Fruit fly (Drosophila melanogaster) whole organism, prepupa: ENCODE measurements around the gene CG43736.
A peak's percentile ranks its signal among the peaks of the same experiment; 100 is the strongest.

Experiments
- CG10631 ChIP-seq: fragments of 200-800 bp; sonication (Bioruptor generic); optimal IDR thresholded peaks from 2 replicates; lab custom pipeline; 2016; ENCODE audit warnings: missing biosample characterization, missing genetic modification characterization
- CG10669 ChIP-seq: fragments of 200-800 bp; sonication (Bioruptor generic); optimal IDR thresholded peaks from 3 replicates; lab custom pipeline; 2018; ENCODE audit warnings: missing biosample characterization, mild to moderate bottlenecking, missing genetic modification characterization, moderate library complexity
- CG11294 ChIP-seq: fragments of 200-800 bp; sonication (Bioruptor generic); IDR thresholded peaks from 2 replicates; pipeline ENCODE4 v1.3.6; 2022; ENCODE audit warnings: missing biosample characterization, missing genetic modification characterization
- CG11762 ChIP-seq: fragments of 200-800 bp; sonication (Bioruptor generic); optimal IDR thresholded peaks from 3 replicates; lab custom pipeline; 2016; ENCODE audit warnings: missing biosample characterization, missing genetic modification characterization; ENCODE audit not compliant: insufficient read depth
- CG11902 ChIP-seq: fragments of 200-800 bp; sonication (Bioruptor generic); optimal IDR thresholded peaks from 3 replicates; lab custom pipeline; 2016; ENCODE audit warnings: missing biosample characterization, missing genetic modification characterization
- CG1621 ChIP-seq: fragments of 200-800 bp; sonication (Bioruptor generic); optimal IDR thresholded peaks from 3 replicates; lab custom pipeline; 2018; ENCODE audit warnings: missing biosample characterization, mild to moderate bottlenecking, missing genetic modification characterization
- CG16779 ChIP-seq: fragments of 200-800 bp; sonication (Bioruptor generic); optimal IDR thresholded peaks from 3 replicates; lab custom pipeline; 2017; ENCODE audit warnings: missing biosample characterization, mild to moderate bottlenecking, missing genetic modification characterization
- CG31627 ChIP-seq: fragments of 200-800 bp; sonication (Bioruptor generic); optimal IDR thresholded peaks from 3 replicates; lab custom pipeline; 2016; ENCODE audit warnings: missing biosample characterization, missing genetic modification characterization
- CG32006 ChIP-seq: fragments of 200-800 bp; sonication (Bioruptor generic); optimal IDR thresholded peaks from 3 replicates; lab custom pipeline; 2017; ENCODE audit warnings: missing biosample characterization, mild to moderate bottlenecking, missing genetic modification characterization
- CG34406 ChIP-seq: fragments of 200-800 bp; sonication (Bioruptor generic); optimal IDR thresholded peaks from 3 replicates; lab custom pipeline; 2016; ENCODE audit warnings: missing biosample characterization, missing genetic modification characterization
- CG3919 ChIP-seq: fragments of 200-800 bp; sonication (Bioruptor generic); optimal IDR thresholded peaks from 3 replicates; lab custom pipeline; 2016; ENCODE audit warnings: missing biosample characterization, missing genetic modification characterization
- CG6163 ChIP-seq: fragments of 200-800 bp; sonication (Bioruptor generic); IDR thresholded peaks from 3 replicates; pipeline ENCODE4 v1.3.6; 2022; ENCODE audit warnings: missing biosample characterization, missing genetic modification characterization
- CG6276 ChIP-seq: fragments of 200-800 bp; sonication (Bioruptor generic); optimal IDR thresholded peaks from 2 replicates; lab custom pipeline; 2017; ENCODE audit warnings: missing biosample characterization, mild to moderate bottlenecking, missing genetic modification characterization
- CG6808 ChIP-seq: fragments of 200-800 bp; sonication (Bioruptor generic); optimal IDR thresholded peaks from 3 replicates; lab custom pipeline; 2017; ENCODE audit warnings: missing biosample characterization, missing genetic modification characterization, mild to moderate bottlenecking, moderate library complexity, missing genetic modification reagents
- CG8119 ChIP-seq: fragments of 200-800 bp; sonication (Bioruptor generic); IDR thresholded peaks from 3 replicates; pipeline ENCODE4 v1.3.6; 2022; ENCODE audit warnings: missing biosample characterization, missing genetic modification characterization
- CG8319 ChIP-seq: fragments of 200-800 bp; sonication (Bioruptor generic); optimal IDR thresholded peaks from 3 replicates; lab custom pipeline; 2016; ENCODE audit warnings: missing biosample characterization, missing genetic modification characterization
- Eip75B ChIP-seq: fragments of 200-800 bp; sonication (Bioruptor generic); optimal IDR thresholded peaks from 3 replicates; lab custom pipeline; 2016; ENCODE audit warnings: missing biosample characterization, missing genetic modification characterization
- Eip78C ChIP-seq: fragments of 200-800 bp; sonication (Bioruptor generic); peaks from one replicate; lab custom pipeline; 2016; ENCODE audit warnings: missing biosample characterization, missing genetic modification characterization
- Eip93F ChIP-seq: fragments of 200-800 bp; sonication (Bioruptor generic); optimal IDR thresholded peaks from 2 replicates; lab custom pipeline; 2016; ENCODE audit warnings: missing biosample characterization, mild to moderate bottlenecking, missing genetic modification characterization
- Ets96B ChIP-seq: fragments of 200-800 bp; optimal IDR thresholded peaks from 2 replicates; lab custom pipeline; 2019; ENCODE audit warnings: missing biosample characterization, mild to moderate bottlenecking, missing genetic modification characterization, moderate library complexity
- Hr4 ChIP-seq: fragments of 200-800 bp; sonication (Bioruptor generic); optimal IDR thresholded peaks from 3 replicates; lab custom pipeline; 2016; ENCODE audit warnings: missing biosample characterization, missing genetic modification characterization
- Lpt ChIP-seq: fragments of 200-800 bp; sonication (Bioruptor generic); optimal IDR thresholded peaks from 3 replicates; lab custom pipeline; 2016; ENCODE audit warnings: missing biosample characterization, missing genetic modification characterization
- Met ChIP-seq: fragments of 200-800 bp; sonication (Bioruptor generic); optimal IDR thresholded peaks from 3 replicates; lab custom pipeline; 2016; ENCODE audit warnings: missing biosample characterization, missing genetic modification characterization
- OdsH ChIP-seq: fragments of 200-800 bp; sonication (Bioruptor generic); optimal IDR thresholded peaks from 3 replicates; lab custom pipeline; 2016; ENCODE audit warnings: missing biosample characterization, missing genetic modification characterization
- Sox14 ChIP-seq: fragments of 200-800 bp; sonication (Bioruptor generic); optimal IDR thresholded peaks from 3 replicates; lab custom pipeline; 2016; ENCODE audit warnings: missing biosample characterization, missing genetic modification characterization
- Sox15 ChIP-seq: fragments of 200-800 bp; sonication (Bioruptor generic); optimal IDR thresholded peaks from 3 replicates; lab custom pipeline; 2016; ENCODE audit warnings: missing biosample characterization, missing genetic modification characterization
- acj6 ChIP-seq: fragments of 200-800 bp; sonication (Bioruptor generic); optimal IDR thresholded peaks from 3 replicates; lab custom pipeline; 2016; ENCODE audit warnings: missing biosample characterization, missing genetic modification characterization
- cyc ChIP-seq: fragments of 200-800 bp; sonication (Bioruptor generic); optimal IDR thresholded peaks from 3 replicates; lab custom pipeline; 2016; ENCODE audit warnings: missing biosample characterization, missing genetic modification characterization
- dsx ChIP-seq: fragments of 200-800 bp; optimal IDR thresholded peaks from 3 replicates; lab custom pipeline; 2019; ENCODE audit warnings: missing biosample characterization, mild to moderate bottlenecking, missing genetic modification characterization, moderate library complexity; ENCODE audit not compliant: poor library complexity, severe bottlenecking
- eg ChIP-seq: fragments of 200-800 bp; sonication (Bioruptor generic); IDR thresholded peaks from 3 replicates; pipeline ENCODE4 v1.3.6; 2022; ENCODE audit warnings: missing biosample characterization, missing genetic modification characterization
- esn ChIP-seq: fragments of 200-800 bp; sonication (Bioruptor generic); optimal IDR thresholded peaks from 2 replicates; lab custom pipeline; 2016; ENCODE audit warnings: missing biosample characterization, mild to moderate bottlenecking, missing genetic modification characterization, moderate library complexity
- fd59A ChIP-seq: fragments of 200-800 bp; sonication (Bioruptor generic); optimal IDR thresholded peaks from 2 replicates; lab custom pipeline; 2017; ENCODE audit warnings: missing biosample characterization, mild to moderate bottlenecking, missing genetic modification characterization, missing genetic modification reagents
- fd85E ChIP-seq: fragments of 200-800 bp; sonication (Bioruptor generic); optimal IDR thresholded peaks from 3 replicates; lab custom pipeline; 2016; ENCODE audit warnings: missing biosample characterization, missing genetic modification characterization
- fkh ChIP-seq: fragments of 200-800 bp; sonication (Bioruptor generic); optimal IDR thresholded peaks from 3 replicates; lab custom pipeline; 2017; ENCODE audit warnings: missing biosample characterization, mild to moderate bottlenecking, missing genetic modification characterization, moderate library complexity
- lz ChIP-seq: fragments of 200-800 bp; sonication (Bioruptor generic); optimal IDR thresholded peaks from 3 replicates; lab custom pipeline; 2016; ENCODE audit warnings: missing biosample characterization, missing genetic modification characterization
- pdm3 ChIP-seq: fragments of 200-800 bp; sonication (Bioruptor generic); optimal IDR thresholded peaks from 3 replicates; lab custom pipeline; 2016; ENCODE audit warnings: missing biosample characterization, missing genetic modification characterization
- salr ChIP-seq, 2 experiments: fragments of 200-800 bp; sonication (Bioruptor generic); optimal IDR thresholded peaks; 3 replicates each; lab custom pipeline; 2016 to 2018; ENCODE audit warnings: missing biosample characterization in 2 of 2, missing genetic modification characterization in 2 of 2, mild to moderate bottlenecking in 1 of 2
- ss ChIP-seq, 2 experiments: fragments of 200-800 bp; sonication (Bioruptor generic); optimal IDR thresholded peaks; 2 replicates in 1 of 2; 3 replicates in 1 of 2; lab custom pipeline; 2017 to 2018; ENCODE audit warnings: mild to moderate bottlenecking in 2 of 2, missing biosample characterization in 2 of 2, missing genetic modification characterization in 2 of 2, moderate library complexity in 1 of 2
- svp ChIP-seq: fragments of 200-800 bp; sonication (Bioruptor generic); peaks from one replicate; lab custom pipeline; 2016; ENCODE audit warnings: missing biosample characterization, missing genetic modification characterization
- topi ChIP-seq: fragments of 200-800 bp; sonication (Bioruptor generic); optimal IDR thresholded peaks from 3 replicates; lab custom pipeline; 2016; ENCODE audit warnings: missing biosample characterization, missing genetic modification characterization

Gene CG43736

DNA sequence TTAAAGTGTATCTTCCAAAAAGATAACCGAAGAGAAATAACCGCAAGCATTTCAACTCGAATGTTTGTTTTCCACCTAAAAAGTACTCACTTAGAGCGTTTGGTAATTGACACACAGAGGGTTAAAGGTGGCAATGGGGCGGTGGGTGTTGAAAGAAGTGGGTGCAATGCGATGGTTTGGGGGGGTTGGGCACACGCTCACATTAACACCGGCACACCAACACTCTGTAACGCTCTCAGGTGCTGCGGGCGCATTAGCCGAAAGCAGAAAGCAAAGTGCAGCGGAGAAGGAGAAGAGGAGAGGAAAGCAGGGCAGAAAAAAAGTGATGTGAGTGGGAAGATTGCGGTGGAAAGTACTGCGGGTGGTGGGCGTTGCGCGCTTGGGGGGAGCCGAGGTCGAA, 1.4 kb downstream of the CG43736 start:
- TF ChIP-seq CG34406: no peak
- peak; percentile 43 for TF ChIP-seq CG32006 (GFP tag; lab: Kevin White, UChicago)

- TF ChIP-seq dsx (GFP tag; lab: Kevin White, UChicago) (peak; percentile 9), CG6276 (GFP tag; lab: Kevin White, UChicago) (peak; percentile 0), Lpt (GFP tag; lab: Kevin White, UChicago) (no peak), Ets96B (no peak), fd85E (no peak), eg (peak; percentile 54; the same call in 2 of the 3 replicates), CG1621 (tag; lab: Kevin White, UChicago) (peak; percentile 48), acj6 (GFP tag; lab: Kevin White, UChicago) (no peak), Eip78C (GFP tag; lab: Kevin White, UChicago) (peak; percentile 19), Eip93F (GFP tag; lab: Kevin White, UChicago) (no peak), fkh (GFP tag; lab: Kevin White, UChicago) (peak; percentile 87), CG10631 (no peak), CG8119 (GFP tag; lab: Robert Waterston, UW) (no peak), CG6163 (GFP tag; lab: Robert Waterston, UW) (peak; percentile 65; the same call in 1 of the 3 replicates), svp (GFP tag; lab: Kevin White, UChicago) (peak; percentile 24), ss (GFP tag; optimal IDR thresholded peaks at IDR 0.05; lab: Kevin White, UChicago) (peak; percentile 62 to 71), CG10669 (GFP tag; lab: Kevin White, UChicago) (no peak), CG8319 (GFP tag; lab: Kevin White, UChicago) (no peak), CG6808 (GFP tag; lab: Kevin White, UChicago) (peak; percentile 16), Met (GFP tag; lab: Kevin White, UChicago) (no peak)
- TF ChIP-seq, all 60 proteins: peak for 10
These were observed 2.4 kb downstream of the CG43736 start for dm6 chrX:6866040-6866439.

dm6 chrX:6866764-6867163, 3.1 kb downstream of the CG43736 start:
- TF ChIP-seq topi (GFP tag; lab: Kevin White, UChicago) (peak; percentile 5), CG11902 (GFP tag; lab: Kevin White, UChicago) (no peak), Eip78C (GFP tag; lab: Kevin White, UChicago) (peak; percentile 72), svp (GFP tag; lab: Kevin White, UChicago) (peak; percentile 40), salr (GFP tag; optimal IDR thresholded peaks at IDR 0.05; lab: Kevin White, UChicago) (no peak), CG6276 (GFP tag; lab: Kevin White, UChicago) (peak; percentile 2), CG32006 (GFP tag; lab: Kevin White, UChicago) (peak; percentile 6), Sox14 (GFP tag; lab: Kevin White, UChicago) (peak; percentile 0)

DNA sequence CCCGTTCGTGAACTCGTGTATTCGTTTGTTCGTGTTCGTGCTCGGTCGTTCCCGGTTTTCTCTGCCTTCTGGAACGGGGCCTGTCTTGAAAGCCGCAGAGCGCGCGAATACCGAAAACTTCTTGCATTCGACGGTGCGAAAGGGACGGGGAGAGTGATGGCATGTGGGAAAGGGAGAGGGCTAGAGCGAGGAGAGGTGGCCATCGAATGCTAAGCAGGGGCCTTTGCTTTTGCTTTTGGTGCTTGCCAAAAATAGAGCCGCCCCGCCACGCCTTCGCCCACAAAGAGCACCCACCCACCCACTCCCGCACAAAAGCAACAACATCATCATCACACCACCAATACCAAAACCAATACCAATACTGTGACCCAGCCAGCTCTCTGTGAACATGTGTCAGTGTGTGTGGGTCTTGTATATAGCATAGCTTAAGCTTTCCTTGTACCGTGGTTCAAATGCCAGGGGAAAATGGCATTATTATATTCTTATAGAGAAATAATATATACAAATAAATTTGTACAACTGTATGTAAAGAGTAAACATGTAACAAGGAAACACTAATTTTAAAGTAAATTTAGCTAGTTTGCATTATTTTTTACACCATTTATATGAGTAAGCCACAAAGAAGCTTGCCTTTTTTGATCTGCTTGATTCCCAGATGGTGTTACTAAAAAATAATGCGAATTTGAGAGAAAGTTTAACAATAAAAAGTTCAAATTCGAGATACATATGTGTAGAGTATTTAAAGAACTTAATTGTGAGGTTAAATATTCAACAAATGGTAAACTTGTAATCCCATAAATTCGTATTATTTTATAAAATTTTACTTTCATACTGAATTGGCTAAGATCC, 3.7 kb downstream of the CG43736 start, which contains the start of gene CG14434:
Gene CG14434 (minus strand): TSS at position 20 of the 849 bp plus-strand sequence.
- peak; percentile 87 for TF ChIP-seq esn
- peak; percentile 81 for TF ChIP-seq OdsH (GFP tag; lab: Kevin White, UChicago)
- peak; percentile 5 for TF ChIP-seq fkh (GFP tag; lab: Kevin White, UChicago)
- peak; percentile 73 for TF ChIP-seq acj6 (GFP tag; lab: Kevin White, UChicago)
- TF ChIP-seq salr (GFP tag; optimal IDR thresholded peaks at IDR 0.05; lab: Kevin White, UChicago): peak in 1 of 2 experiments; percentile 93
- peak; percentile 74 for TF ChIP-seq fd59A (GFP tag; lab: Kevin White, UChicago)
- peak; percentile 55; the same call in 2 of the 3 replicates for TF ChIP-seq CG8119 (GFP tag; lab: Robert Waterston, UW)
- TF ChIP-seq CG10669 (GFP tag; lab: Kevin White, UChicago): peak; percentile 75
- peak; percentile 6; the same call in 1 of the 2 replicates for TF ChIP-seq CG11294
- TF ChIP-seq lz (GFP tag; lab: Kevin White, UChicago): peak; percentile 80
- TF ChIP-seq CG6163 (GFP tag; lab: Robert Waterston, UW): no peak; the same call in 2 of the 3 replicates
- peak; percentile 77 for TF ChIP-seq pdm3 (GFP tag; lab: Kevin White, UChicago)
- peak; percentile 75 for TF ChIP-seq Eip75B (GFP tag; lab: Kevin White, UChicago)
- peak; percentile 62 for TF ChIP-seq CG31627 (GFP tag; lab: Kevin White, UChicago)
- peak; percentile 79 for TF ChIP-seq Sox14 (GFP tag; lab: Kevin White, UChicago)
- TF ChIP-seq CG11762 (GFP tag; lab: Kevin White, UChicago): peak; percentile 67
- peak; percentile 74 for TF ChIP-seq CG3919 (GFP tag; lab: Kevin White, UChicago)
- peak; percentile 94 for TF ChIP-seq CG32006 (GFP tag; lab: Kevin White, UChicago)
- TF ChIP-seq CG16779 (tag; lab: Kevin White, UChicago): peak; percentile 45
- peak; percentile 76 for TF ChIP-seq Sox15 (GFP tag; lab: Kevin White, UChicago)
- peak; percentile 78 for TF ChIP-seq CG10631
- peak; percentile 62 for TF ChIP-seq cyc (GFP tag; lab: Kevin White, UChicago)
- peak; percentile 82 for TF ChIP-seq topi (GFP tag; lab: Kevin White, UChicago)
- peak; percentile 65 for TF ChIP-seq CG11902 (GFP tag; lab: Kevin White, UChicago)
- peak; percentile 46 for TF ChIP-seq Lpt (GFP tag; lab: Kevin White, UChicago)
- peak; percentile 73 for TF ChIP-seq CG34406
- peak; percentile 68 for TF ChIP-seq Ets96B
- TF ChIP-seq dsx (GFP tag; lab: Kevin White, UChicago): peak; percentile 43
- TF ChIP-seq Hr4: peak; percentile 82
